Fruit fly (Drosophila melanogaster): ENCODE measurements around the gene MED20.

MED20 gene

DNA sequence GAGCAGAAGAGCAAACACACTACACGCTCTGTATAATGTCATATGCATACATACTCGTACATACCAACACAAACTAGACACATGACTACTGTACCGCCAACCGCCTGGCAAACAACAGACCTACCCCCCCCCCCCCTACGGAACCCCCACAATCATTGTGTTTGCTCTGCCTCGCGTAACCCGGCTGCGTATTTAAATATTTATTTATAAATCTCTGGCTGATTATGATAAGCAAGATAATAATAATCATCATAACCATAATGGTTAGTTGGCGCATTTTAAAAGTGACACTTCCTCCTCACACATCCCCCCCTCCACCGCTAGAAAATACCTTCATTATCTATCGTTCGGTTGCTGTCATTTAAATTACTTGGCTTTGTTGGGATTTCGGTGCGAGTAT is 24.8 kb upstream of the MED20 start (continued):
- TF ChIP-seq unc-4 (GFP tag; IDR thresholded peaks at IDR 0.05; ENCODE audit: partially characterized antibody) (no peak), Spps (tag; optimal IDR thresholded peaks at IDR 0.05) (no peak), PHDP (tag; optimal IDR thresholded peaks at IDR 0.05) (peak; percentile 73), pros (GFP tag; optimal IDR thresholded peaks at IDR 0.05) (no peak), CG30431 (GFP tag; optimal IDR thresholded peaks at IDR 0.05) (no peak), h (optimal IDR thresholded peaks at IDR 0.05) (no peak), CG8765 (GFP tag; IDR thresholded peaks at IDR 0.05) (no peak), Dp (GFP tag; optimal IDR thresholded peaks at IDR 0.05) (no peak), zen2 (GFP tag; IDR thresholded peaks at IDR 0.05; ENCODE audit: partially characterized antibody) (no peak), bsh (GFP tag; optimal IDR thresholded peaks at IDR 0.05) (peak in 1 of 2 experiments; percentile 53), bowl (GFP tag; IDR thresholded peaks at IDR 0.05) (no peak), CG1024 (GFP tag; IDR thresholded peaks at IDR 0.05) (peak; percentile 17; the same call in 1 of the 2 replicates), CG17568 (GFP tag; optimal IDR thresholded peaks at IDR 0.05) (peak; percentile 73), CG11695 (GFP tag; IDR thresholded peaks at IDR 0.05) (no peak), Mrtf (GFP tag; IDR thresholded peaks at IDR 0.05) (no peak), nerfin-1 (tag; optimal IDR thresholded peaks at IDR 0.05) (no peak), Doc3 (GFP tag; IDR thresholded peaks at IDR 0.05; ENCODE audit: partially characterized antibody) (no peak), ranshi (GFP tag; IDR thresholded peaks at IDR 0.05) (peak; percentile 25; the same call in 1 of the 2 replicates), vnd (GFP tag; IDR thresholded peaks at IDR 0.05; ENCODE audit: partially characterized antibody) (no peak), Ets97D (GFP tag; optimal IDR thresholded peaks at IDR 0.05) (no peak), croc (GFP tag; conservative IDR thresholded peaks at IDR 0.05) (no peak), CG12659 (GFP tag; optimal IDR thresholded peaks at IDR 0.05) (peak; percentile 37), btn (GFP tag; optimal IDR thresholded peaks at IDR 0.05) (no peak), crc (GFP tag; optimal IDR thresholded peaks at IDR 0.05) (no peak), CG11456 (GFP tag; IDR thresholded peaks at IDR 0.05) (0 out of 3 replicates have a peak, but pooled peaks have one; percentile 48), Hr51 (GFP tag; optimal IDR thresholded peaks at IDR 0.05) (peak in 1 of 2 experiments; percentile 20), CG31365 (tag; optimal IDR thresholded peaks at IDR 0.05) (peak; percentile 49), pnt (GFP tag; optimal IDR thresholded peaks at IDR 0.05) (no peak), CG12391 (tag; optimal IDR thresholded peaks at IDR 0.05) (peak; percentile 45), insv (GFP tag; optimal IDR thresholded peaks at IDR 0.05) (no peak), NFAT (GFP tag; IDR thresholded peaks at IDR 0.05) (peak; percentile 53; the same call in 1 of the 2 replicates), Nf-YC (tag; optimal IDR thresholded peaks at IDR 0.05) (peak; percentile 25), CG7928 (GFP tag; optimal IDR thresholded peaks at IDR 0.05) (peak; percentile 15), bab2 (GFP tag; optimal IDR thresholded peaks at IDR 0.05) (no peak), CG10321 (GFP tag; IDR thresholded peaks at IDR 0.05) (no peak), jigr1 (GFP tag; IDR thresholded peaks at IDR 0.05) (no peak), tgo (GFP tag; IDR thresholded peaks at IDR 0.05) (no peak), toy (GFP tag; IDR thresholded peaks at IDR 0.05) (no peak), Six4 (GFP tag; optimal IDR thresholded peaks at IDR 0.05) (no peak), CG6254 (GFP tag; optimal IDR thresholded peaks at IDR 0.05) (peak; percentile 7), CG1647 (GFP tag; optimal IDR thresholded peaks at IDR 0.05) (no peak), p53 (GFP tag; optimal IDR thresholded peaks at IDR 0.05) (no peak), CG8478 (optimal IDR thresholded peaks at IDR 0.05) (no peak), exex (tag; optimal IDR thresholded peaks at IDR 0.05) (peak; percentile 36), zf30C (GFP tag; optimal IDR thresholded peaks at IDR 0.05) (no peak), CG7839 (tag; optimal IDR thresholded peaks at IDR 0.05) (peak; percentile 42), HHEX (GFP tag; optimal IDR thresholded peaks at IDR 0.05) (peak; percentile 79), luna (GFP tag; optimal IDR thresholded peaks at IDR 0.05) (no peak), CG14441 (GFP tag; IDR thresholded peaks at IDR 0.05) (no peak), sc (optimal IDR thresholded peaks at IDR 0.05) (no peak), sc (GFP tag; optimal IDR thresholded peaks at IDR 0.05) (no peak), CG12299 (tag; optimal IDR thresholded peaks at IDR 0.05) (peak; percentile 44)

All from whole organism, embryonic.